Worm (Caenorhabditis elegans) whole organism, mixed stage, embryonic: ENCODE measurements around the gene pfut-1.

Source experiments
- lin-13 ChIP-seq: fragments of 150-350 bp; optimal IDR thresholded peaks from 2 replicates; lab custom pipeline; 2014; ENCODE audit warnings: missing biosample characterization, missing genetic modification characterization
- nhr-237 ChIP-seq: fragments of 150-350 bp; optimal IDR thresholded peaks from 2 replicates; lab custom pipeline; 2014; ENCODE audit warnings: missing biosample characterization, missing genetic modification characterization
- sptf-1 ChIP-seq: sonication (generic microtip); optimal IDR thresholded peaks from 2 replicates; lab custom pipeline; 2017; ENCODE audit warnings: mild to moderate bottlenecking, missing genetic modification characterization, moderate library complexity, missing compliant biosample characterization
- zip-8 ChIP-seq: fragments of 150-350 bp; optimal IDR thresholded peaks from 2 replicates; lab custom pipeline; 2014; ENCODE audit warnings: missing biosample characterization, missing genetic modification characterization
- ztf-11 ChIP-seq: fragments of 150-350 bp; optimal IDR thresholded peaks from 2 replicates; lab custom pipeline; 2014; ENCODE audit warnings: missing biosample characterization, missing genetic modification characterization

- no peak for TF ChIP-seq zip-8 (tag; lab: Kevin White, UChicago)
- no peak for TF ChIP-seq lin-13 (tag; lab: Kevin White, UChicago)
- no peak for TF ChIP-seq nhr-237
- TF ChIP-seq ztf-11, result no peak
- no peak for TF ChIP-seq sptf-1
Observed at ce11 chrX:3204778-3205177, 39.2 kb downstream of the pfut-1 start, which contains the start of gene F28B4.1.
